Fruit fly (Drosophila melanogaster): ENCODE data around the gene CG12268.

Gene CG12268

DNA sequence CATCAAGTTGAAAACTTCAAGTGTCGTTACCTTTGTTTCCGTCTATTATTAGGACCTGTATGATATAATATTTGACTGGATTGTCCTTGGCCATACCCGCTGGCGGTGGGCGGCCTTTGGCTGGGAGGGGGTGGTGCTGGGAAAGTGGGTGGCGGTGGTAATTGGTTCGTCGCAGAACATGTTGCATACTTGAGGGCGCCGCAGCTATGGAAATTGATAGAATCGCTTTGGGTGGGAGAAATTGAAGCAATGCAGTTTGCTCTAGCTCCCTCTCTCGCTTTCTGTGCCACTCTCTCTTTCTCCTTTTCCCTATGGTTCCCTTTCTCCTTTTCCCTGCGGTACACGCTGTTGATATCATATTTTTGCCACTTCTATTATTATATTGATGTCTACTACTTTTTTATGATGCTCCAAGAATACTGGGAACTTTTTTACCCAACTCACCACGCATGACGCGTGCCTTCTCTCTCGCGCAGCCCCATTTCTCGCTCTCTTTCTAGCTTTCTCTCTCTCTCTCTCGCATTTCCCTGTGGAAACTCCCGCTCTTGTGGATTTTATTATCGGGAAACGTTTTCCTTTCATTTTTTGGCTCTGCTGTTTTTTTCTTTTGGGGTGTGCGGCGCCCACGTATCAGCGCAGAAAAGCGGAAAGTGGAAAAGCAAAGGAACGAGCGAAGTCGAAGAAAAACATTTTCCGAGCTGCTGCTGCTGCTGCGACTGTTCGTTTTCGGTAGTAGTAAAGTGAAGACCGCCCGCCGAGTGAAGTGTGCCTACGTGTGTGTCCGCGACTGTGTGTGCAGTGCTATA lies 16.9 kb upstream of the CG12268 start (continued):
- TF ChIP-seq CG13775 (GFP tag; optimal IDR thresholded peaks at IDR 0.05) (no peak), hb (GFP tag; IDR thresholded peaks at IDR 0.05; ENCODE audit: partially characterized antibody) (no peak), CHES-1-like (GFP tag; optimal IDR thresholded peaks at IDR 0.05) (no peak), chif (GFP tag; optimal IDR thresholded peaks at IDR 0.05) (no peak), CoRest (tag; optimal IDR thresholded peaks at IDR 0.05) (no peak), sima (GFP tag; optimal IDR thresholded peaks at IDR 0.05) (no peak), CG10267 (tag; optimal IDR thresholded peaks at IDR 0.05) (no peak), ci (GFP tag; IDR thresholded peaks at IDR 0.05) (peak; percentile 41; the same call in 2 of the 3 replicates), CG3838 (GFP tag; optimal IDR thresholded peaks at IDR 0.05) (no peak), sens-2 (GFP tag; IDR thresholded peaks at IDR 0.05) (no peak), Poxn (GFP tag; IDR thresholded peaks at IDR 0.05) (no peak), Ets65A (GFP tag) (no peak), CG1602 (GFP tag; optimal IDR thresholded peaks at IDR 0.05) (no peak), Scr (GFP tag; IDR thresholded peaks at IDR 0.05; ENCODE audit: partially characterized antibody) (no peak), Dek (tag; optimal IDR thresholded peaks at IDR 0.05) (no peak), CG6254 (GFP tag; optimal IDR thresholded peaks at IDR 0.05) (no peak), CG14014 (GFP tag; IDR thresholded peaks at IDR 0.05) (no peak), wdn (GFP tag; IDR thresholded peaks at IDR 0.05) (no peak), Hmr (GFP tag; optimal IDR thresholded peaks at IDR 0.05) (no peak), corto (GFP tag; optimal IDR thresholded peaks at IDR 0.05) (no peak), chinmo (GFP tag; IDR thresholded peaks at IDR 0.05; ENCODE audit: partially characterized antibody) (0 out of 4 replicates have a peak, but pooled peaks have one; percentile 37), CG7372 (GFP tag; IDR thresholded peaks at IDR 0.05) (no peak), Deaf1 (tag; optimal IDR thresholded peaks at IDR 0.05) (peak; percentile 73), ap (GFP tag; IDR thresholded peaks at IDR 0.05) (no peak), D19B (GFP tag; optimal IDR thresholded peaks at IDR 0.05) (no peak), CG16779 (GFP tag; IDR thresholded peaks at IDR 0.05) (no peak), trh (GFP tag; optimal IDR thresholded peaks at IDR 0.05) (no peak), CG1832 (GFP tag; optimal IDR thresholded peaks at IDR 0.05) (peak; percentile 56), CG8924 (tag; optimal IDR thresholded peaks at IDR 0.05) (no peak), unpg (GFP tag; optimal IDR thresholded peaks at IDR 0.05) (no peak), maf-S (GFP tag; optimal IDR thresholded peaks at IDR 0.05) (no peak), yki (optimal IDR thresholded peaks at IDR 0.05) (no peak), ash1 (GFP tag; optimal IDR thresholded peaks at IDR 0.05) (no peak), row (GFP tag; IDR thresholded peaks at IDR 0.05) (no peak), CG6813 (GFP tag; optimal IDR thresholded peaks at IDR 0.05) (no peak), jumu (GFP tag; optimal IDR thresholded peaks at IDR 0.05) (no peak), psq (GFP tag; optimal IDR thresholded peaks at IDR 0.05) (no peak), phol (tag; optimal IDR thresholded peaks at IDR 0.05) (no peak), peb (GFP tag; IDR thresholded peaks at IDR 0.05) (no peak), CG15073 (GFP tag; optimal IDR thresholded peaks at IDR 0.05) (peak; percentile 70), salm (tag; optimal IDR thresholded peaks at IDR 0.05) (no peak), fd64A (GFP tag; optimal IDR thresholded peaks at IDR 0.05) (no peak), Elba2 (GFP tag; optimal IDR thresholded peaks at IDR 0.05) (no peak), sr (GFP tag; IDR thresholded peaks at IDR 0.05) (peak; percentile 93), Dll (GFP tag; IDR thresholded peaks at IDR 0.05; ENCODE audit: partially characterized antibody) (no peak), ken (GFP tag; IDR thresholded peaks at IDR 0.05) (no peak), CG12659 (GFP tag; optimal IDR thresholded peaks at IDR 0.05) (no peak), tna (GFP tag; IDR thresholded peaks at IDR 0.05; ENCODE audit: partially characterized antibody) (no peak), odd (GFP tag; optimal IDR thresholded peaks at IDR 0.05) (no peak), CG7963 (GFP tag; IDR thresholded peaks at IDR 0.05; ENCODE audit: partially characterized antibody) (no peak)

Measured in whole organism, embryonic.